Fruit fly (Drosophila melanogaster): ENCODE measurements around the gene CG12477.
A peak's percentile ranks its signal among the peaks of the same experiment; 100 is the strongest.

The CG12477 gene

DNA sequence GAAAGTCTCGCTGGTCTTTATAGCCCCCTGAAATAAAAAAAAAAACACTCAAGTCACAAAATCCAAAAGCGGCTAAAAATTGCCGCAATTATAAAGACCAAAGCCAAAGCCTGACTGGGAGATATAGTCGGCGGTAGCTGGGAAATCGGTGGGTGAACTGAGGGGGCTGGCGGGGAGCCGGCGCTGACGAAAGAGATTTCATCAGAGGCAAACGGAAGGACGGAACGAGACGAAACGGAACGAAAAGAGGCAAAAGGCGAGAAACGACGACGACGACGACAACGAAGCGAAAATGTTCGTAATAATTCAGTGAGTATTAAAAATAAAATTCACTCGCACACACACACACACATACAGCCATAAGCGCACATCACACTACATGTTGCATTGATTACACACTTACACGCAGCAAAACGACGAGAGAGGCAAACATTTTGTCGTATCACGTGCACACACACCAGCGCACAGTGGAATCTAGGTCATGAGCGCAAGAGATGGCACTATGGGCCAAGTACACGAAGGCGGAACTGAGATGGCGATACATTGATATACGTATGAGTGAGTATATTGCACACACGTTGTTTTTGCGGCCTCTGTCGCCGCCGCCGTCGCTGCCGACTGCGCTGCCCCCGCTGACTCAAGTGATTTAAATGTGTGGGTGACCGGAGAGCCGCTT is 36.0 kb upstream of the CG12477 start:
- TF ChIP-seq Rel (GFP tag; optimal IDR thresholded peaks at IDR 0.05): no peak
- peak; percentile 42 for TF ChIP-seq Rel (tag; optimal IDR thresholded peaks at IDR 0.05)
- TF ChIP-seq psq (GFP tag; optimal IDR thresholded peaks at IDR 0.05): peak; percentile 74
- peak; percentile 63 for TF ChIP-seq h (GFP tag; optimal IDR thresholded peaks at IDR 0.05)
- TF ChIP-seq lola (GFP tag; optimal IDR thresholded peaks at IDR 0.05): no peak
- no peak for TF ChIP-seq sv (GFP tag; optimal IDR thresholded peaks at IDR 0.05)
- no peak for TF ChIP-seq sage (GFP tag; optimal IDR thresholded peaks at IDR 0.05)
- no peak for TF ChIP-seq Mio (GFP tag; optimal IDR thresholded peaks at IDR 0.05)
- peak in 1 of 2 experiments; percentile 28 for TF ChIP-seq dl (GFP tag; optimal IDR thresholded peaks at IDR 0.05; ENCODE audit: insufficient read depth in 1 of 2, partially characterized antibody in 2 of 2)
- TF ChIP-seq ey (GFP tag; optimal IDR thresholded peaks at IDR 0.05): no peak
- no peak for TF ChIP-seq Vsx2 (GFP tag; optimal IDR thresholded peaks at IDR 0.05; ENCODE audit: partially characterized antibody)
- peak; percentile 8 for TF ChIP-seq Dfd (GFP tag; optimal IDR thresholded peaks at IDR 0.05)
- peak; percentile 34 for TF ChIP-seq fru (GFP tag; optimal IDR thresholded peaks at IDR 0.05)
- no peak for TF ChIP-seq jim (GFP tag; optimal IDR thresholded peaks at IDR 0.05)
- TF ChIP-seq Hr78 (GFP tag; optimal IDR thresholded peaks at IDR 0.05): peak; percentile 78
- TF ChIP-seq woc (GFP tag; optimal IDR thresholded peaks at IDR 0.05): no peak
- TF ChIP-seq rgr (GFP tag; optimal IDR thresholded peaks at IDR 0.05): peak; percentile 30
- no peak for TF ChIP-seq GATAd (GFP tag; optimal IDR thresholded peaks at IDR 0.05)
- TF ChIP-seq Sp1 (GFP tag; optimal IDR thresholded peaks at IDR 0.05): peak; percentile 13
- peak; percentile 55 for TF ChIP-seq Jra (GFP tag; optimal IDR thresholded peaks at IDR 0.05)
- peak; percentile 83 for TF ChIP-seq CrebA (GFP tag; optimal IDR thresholded peaks at IDR 0.05; ENCODE audit: borderline replicate concordance)
- peak in 1 of 2 experiments; percentile 52 for TF ChIP-seq foxo (GFP tag; optimal IDR thresholded peaks at IDR 0.05)
- peak; percentile 51 for TF ChIP-seq Hr83 (GFP tag; optimal IDR thresholded peaks at IDR 0.05; ENCODE audit: poor library complexity, severe bottlenecking)
- TF ChIP-seq Dif (GFP tag; optimal IDR thresholded peaks at IDR 0.05; ENCODE audit: partially characterized antibody): no peak
- no peak for TF ChIP-seq Hnf4 (GFP tag; optimal IDR thresholded peaks at IDR 0.05)
- no peak for TF ChIP-seq CG32264 (GFP tag; optimal IDR thresholded peaks at IDR 0.05)
- peak; percentile 77 for TF ChIP-seq Abd-B (GFP tag; optimal IDR thresholded peaks at IDR 0.05)
- no peak for TF ChIP-seq pan (optimal IDR thresholded peaks at IDR 0.05)
- peak; percentile 99 for TF ChIP-seq N (GFP tag; optimal IDR thresholded peaks at IDR 0.05)

DNA sequence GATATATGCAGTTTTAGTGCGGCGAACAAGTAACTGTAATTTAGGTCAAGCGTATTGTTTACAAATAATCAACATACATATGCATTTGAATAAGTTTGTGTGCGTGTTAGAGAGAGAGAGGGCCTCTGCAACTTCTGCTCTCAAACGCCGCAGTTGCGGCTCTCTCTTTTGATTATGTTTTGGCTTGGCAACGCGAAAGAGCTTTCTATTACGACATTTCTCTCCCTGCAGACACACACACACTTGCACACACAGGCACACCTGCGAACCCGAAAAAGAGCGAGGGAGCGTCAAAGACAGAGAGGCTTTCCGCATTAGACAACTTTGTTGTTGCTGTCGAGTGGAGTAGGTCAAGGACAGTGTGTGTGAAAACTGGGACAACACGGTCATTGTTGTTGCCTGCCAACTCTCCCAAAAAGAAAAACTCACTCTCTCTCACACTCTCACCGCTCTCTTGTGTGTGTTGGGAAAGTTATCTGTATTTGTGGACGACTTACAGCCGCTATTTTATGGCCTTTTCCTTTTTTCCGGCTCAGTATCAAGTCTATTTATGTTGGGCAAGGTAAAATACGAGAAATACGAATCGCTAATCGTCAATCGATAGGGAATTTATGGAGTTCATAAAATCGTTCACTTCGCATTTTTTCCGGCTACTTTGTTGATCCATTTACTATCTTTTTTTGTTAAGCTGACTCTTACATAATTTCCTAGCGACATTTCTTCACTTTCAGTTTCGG is 34.2 kb upstream of the CG12477 start:
- TF ChIP-seq Sp1 (GFP tag; optimal IDR thresholded peaks at IDR 0.05) (no peak), Vsx2 (GFP tag; optimal IDR thresholded peaks at IDR 0.05; ENCODE audit: partially characterized antibody) (no peak), Hnf4 (GFP tag; optimal IDR thresholded peaks at IDR 0.05) (no peak), GATAd (GFP tag; optimal IDR thresholded peaks at IDR 0.05) (no peak), Jra (GFP tag; optimal IDR thresholded peaks at IDR 0.05) (no peak), usp (GFP tag; optimal IDR thresholded peaks at IDR 0.05) (no peak), Dfd (GFP tag; optimal IDR thresholded peaks at IDR 0.05) (no peak), woc (GFP tag; optimal IDR thresholded peaks at IDR 0.05) (no peak), CrebA (GFP tag; optimal IDR thresholded peaks at IDR 0.05; ENCODE audit: borderline replicate concordance) (no peak), Abd-B (GFP tag; optimal IDR thresholded peaks at IDR 0.05) (no peak), psq (GFP tag; optimal IDR thresholded peaks at IDR 0.05) (no peak), pan (optimal IDR thresholded peaks at IDR 0.05) (no peak), Dif (GFP tag; optimal IDR thresholded peaks at IDR 0.05; ENCODE audit: partially characterized antibody) (peak; percentile 6), dl (GFP tag; optimal IDR thresholded peaks at IDR 0.05; ENCODE audit: insufficient read depth in 1 of 2, partially characterized antibody in 2 of 2) (peak in 1 of 2 experiments; percentile 60)

- TF ChIP-seq Dif (GFP tag; optimal IDR thresholded peaks at IDR 0.05; ENCODE audit: partially characterized antibody) (no peak), Hr78 (GFP tag; optimal IDR thresholded peaks at IDR 0.05) (no peak), Rel (GFP tag; optimal IDR thresholded peaks at IDR 0.05) (no peak), Rel (tag; optimal IDR thresholded peaks at IDR 0.05) (no peak), fru (GFP tag; optimal IDR thresholded peaks at IDR 0.05) (peak; percentile 43), ey (GFP tag; optimal IDR thresholded peaks at IDR 0.05) (peak; percentile 63), CrebA (GFP tag; optimal IDR thresholded peaks at IDR 0.05; ENCODE audit: borderline replicate concordance) (no peak), tai (GFP tag; optimal IDR thresholded peaks at IDR 0.05) (peak; percentile 50), CG32264 (GFP tag; optimal IDR thresholded peaks at IDR 0.05) (no peak), Sp1 (GFP tag; optimal IDR thresholded peaks at IDR 0.05) (peak; percentile 64), CG9705 (GFP tag; optimal IDR thresholded peaks at IDR 0.05) (peak; percentile 7), Vsx2 (GFP tag; optimal IDR thresholded peaks at IDR 0.05; ENCODE audit: partially characterized antibody) (no peak), foxo (GFP tag; optimal IDR thresholded peaks at IDR 0.05) (peak in 1 of 2 experiments; percentile 46), Dfd (GFP tag; optimal IDR thresholded peaks at IDR 0.05) (no peak), Hr83 (GFP tag; optimal IDR thresholded peaks at IDR 0.05; ENCODE audit: poor library complexity, severe bottlenecking) (no peak), Hnf4 (GFP tag; optimal IDR thresholded peaks at IDR 0.05) (peak; percentile 39), usp (GFP tag; optimal IDR thresholded peaks at IDR 0.05) (no peak), h (GFP tag; optimal IDR thresholded peaks at IDR 0.05) (peak; percentile 73), brk (GFP tag; optimal IDR thresholded peaks at IDR 0.05) (peak; percentile 61), OdsH (GFP tag; optimal IDR thresholded peaks at IDR 0.05) (peak; percentile 57), psq (GFP tag; optimal IDR thresholded peaks at IDR 0.05) (peak; percentile 61), rgr (GFP tag; optimal IDR thresholded peaks at IDR 0.05) (peak; percentile 67), br (GFP tag; optimal IDR thresholded peaks at IDR 0.05) (peak; percentile 23), dl (GFP tag; optimal IDR thresholded peaks at IDR 0.05; ENCODE audit: insufficient read depth in 1 of 2, partially characterized antibody in 2 of 2) (no peak), Mio (GFP tag; optimal IDR thresholded peaks at IDR 0.05) (no peak), HLH106 (tag; optimal IDR thresholded peaks at IDR 0.05) (peak; percentile 69), Jra (GFP tag; optimal IDR thresholded peaks at IDR 0.05) (no peak)
These were observed 33.3 kb upstream of the CG12477 start for dm6 chr3L:18756293-18756887.

Data from whole organism, wandering third instar larva.